ENCODE assay signal across 6 fruit fly cellular contexts in the genomic region with DNA sequence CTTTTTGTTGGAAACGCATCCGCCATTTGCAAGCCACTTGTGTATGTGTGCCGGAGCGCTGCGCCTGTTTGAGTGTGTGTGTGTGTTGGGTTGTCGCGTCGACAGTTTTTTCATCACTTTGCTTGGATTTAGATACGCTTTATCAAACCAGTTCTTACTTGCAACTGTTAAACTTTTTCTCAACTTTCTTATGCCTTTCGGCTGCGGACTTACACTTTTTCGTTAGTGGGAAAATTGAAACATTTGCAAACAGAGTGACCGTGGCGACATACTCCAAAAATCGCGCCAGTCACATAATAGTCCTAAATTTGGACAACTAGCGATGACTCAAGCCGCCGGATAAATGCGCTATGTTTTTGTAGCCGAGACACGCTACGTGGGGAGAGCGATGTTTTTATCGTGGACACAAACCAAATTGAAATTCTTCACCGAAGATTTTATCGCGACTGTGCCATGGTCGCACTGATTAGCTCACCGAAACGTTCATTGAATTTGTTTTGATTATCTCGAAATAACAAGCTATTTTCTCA.
A peak's percentile ranks its signal among the peaks of the same experiment; 100 is the strongest.
TF ChIP-seq lines count a peak whose summit lies in the region.

Gene alt, minus strand, starts transcription at position 272 of the 530 bp plus-strand sequence.
Gene CG7655, plus strand, starts transcription at position 426 of the 530 bp plus-strand sequence.

- TF ChIP-seq CTCF in S2 (optimal IDR thresholded peaks at IDR 0.05; lab: Kevin White, UChicago): peak; percentile 65 to 74
- peak; percentile 72 for TF ChIP-seq CTCF in whole organism, embryonic (GFP tag; optimal IDR thresholded peaks at IDR 0.05; lab: Kevin White, UChicago)

TF ChIP-seq in whole organism, adult, 20 proteins besides CTCF, POLR2A, EP300 and RAD21:
- peak; percentile 65 for TF ChIP-seq CG14711 (tag; optimal IDR thresholded peaks at IDR 0.05; lab: Kevin White, UChicago)
- peak; percentile 28 for TF ChIP-seq CG7101 (tag; optimal IDR thresholded peaks at IDR 0.05; lab: Kevin White, UChicago)
- peak; percentile 37 for TF ChIP-seq Crg-1 (GFP tag; optimal IDR thresholded peaks at IDR 0.05; lab: Kevin White, UChicago)
- TF ChIP-seq CG1620 (GFP tag; optimal IDR thresholded peaks at IDR 0.05; lab: Kevin White, UChicago): peak; percentile 10
- TF ChIP-seq CG11617 (GFP tag; optimal IDR thresholded peaks at IDR 0.05; lab: Kevin White, UChicago): peak; percentile 31
- no peak for TF ChIP-seq Hr96 (GFP tag; optimal IDR thresholded peaks at IDR 0.05; lab: Kevin White, UChicago)
- TF ChIP-seq CG33017 (tag; optimal IDR thresholded peaks at IDR 0.05; lab: Kevin White, UChicago): no peak
- peak; percentile 76 for TF ChIP-seq tj (GFP tag; optimal IDR thresholded peaks at IDR 0.05; lab: Kevin White, UChicago)
- TF ChIP-seq CG5204 (GFP tag; optimal IDR thresholded peaks at IDR 0.05; lab: Kevin White, UChicago): no peak
- peak; percentile 26 for TF ChIP-seq bab1 (GFP tag; optimal IDR thresholded peaks at IDR 0.05; lab: Kevin White, UChicago)
- TF ChIP-seq cic (GFP tag; optimal IDR thresholded peaks at IDR 0.05; lab: Kevin White, UChicago): peak; percentile 57
- TF ChIP-seq Clk (GFP tag; optimal IDR thresholded peaks at IDR 0.05; lab: Kevin White, UChicago): no peak

TF ChIP-seq in whole organism, embryonic, 481 proteins besides CTCF, POLR2A, EP300 and RAD21 (continues in another document):
- TF ChIP-seq CG3065 (GFP tag; optimal IDR thresholded peaks at IDR 0.05; lab: Kevin White, UChicago) (no peak), onecut (GFP tag; IDR thresholded peaks at IDR 0.05; lab: Robert Waterston, UW) (no peak), stc (GFP tag; IDR thresholded peaks at IDR 0.05; lab: Robert Waterston, UW) (no peak), CG31365 (tag; optimal IDR thresholded peaks at IDR 0.05; lab: Kevin White, UChicago) (no peak), Jarid2 (GFP tag; optimal IDR thresholded peaks at IDR 0.05; lab: Kevin White, UChicago) (no peak), CG18011 (GFP tag; optimal IDR thresholded peaks at IDR 0.05; lab: Kevin White, UChicago) (no peak), CG12942 (GFP tag; optimal IDR thresholded peaks at IDR 0.05; lab: Kevin White, UChicago) (no peak), CkIIα-i1 (GFP tag; IDR thresholded peaks at IDR 0.05; lab: Robert Waterston, UW) (no peak), CG18619 (GFP tag; optimal IDR thresholded peaks at IDR 0.05; lab: Kevin White, UChicago) (no peak), HLH4C (GFP tag; IDR thresholded peaks at IDR 0.05; lab: Robert Waterston, UW; ENCODE audit: partially characterized antibody) (no peak), Myb (GFP tag; optimal IDR thresholded peaks at IDR 0.05; lab: Kevin White, UChicago) (peak; percentile 88), CG9797 (GFP tag; optimal IDR thresholded peaks at IDR 0.05; lab: Kevin White, UChicago) (peak; percentile 100), zf30C (GFP tag; optimal IDR thresholded peaks at IDR 0.05; lab: Kevin White, UChicago) (no peak), CG17186 (GFP tag; optimal IDR thresholded peaks at IDR 0.05; lab: Kevin White, UChicago) (peak; percentile 67), Dp (GFP tag; optimal IDR thresholded peaks at IDR 0.05; lab: Kevin White, UChicago) (peak; percentile 69), CG4282 (GFP tag; optimal IDR thresholded peaks at IDR 0.05; lab: Kevin White, UChicago) (peak; percentile 25), ara (GFP tag; IDR thresholded peaks at IDR 0.05; lab: Robert Waterston, UW) (no peak), CG42726 (GFP tag; IDR thresholded peaks at IDR 0.05; lab: Robert Waterston, UW; ENCODE audit: partially characterized antibody) (no peak)

TF ChIP-seq in whole organism, prepupa, 60 proteins besides CTCF, POLR2A, EP300 and RAD21:
- TF ChIP-seq esn (GFP tag; optimal IDR thresholded peaks at IDR 0.05; lab: Kevin White, UChicago): peak; percentile 11
- no peak for TF ChIP-seq CG6792 (GFP tag; optimal IDR thresholded peaks at IDR 0.05; lab: Kevin White, UChicago)
- peak; percentile 18 for TF ChIP-seq Sox14 (GFP tag; optimal IDR thresholded peaks at IDR 0.05; lab: Kevin White, UChicago)
- TF ChIP-seq CG3919 (GFP tag; optimal IDR thresholded peaks at IDR 0.05; lab: Kevin White, UChicago): no peak
- TF ChIP-seq Eip78C (GFP tag; lab: Kevin White, UChicago): peak; percentile 61
- TF ChIP-seq CG6854 (GFP tag; optimal IDR thresholded peaks at IDR 0.05; lab: Kevin White, UChicago): peak; percentile 18
- no peak for TF ChIP-seq achi (GFP tag; optimal IDR thresholded peaks at IDR 0.05; lab: Kevin White, UChicago)
- peak; percentile 65 for TF ChIP-seq dsx (GFP tag; optimal IDR thresholded peaks at IDR 0.05; lab: Kevin White, UChicago; ENCODE audit: poor library complexity, severe bottlenecking)

TF ChIP-seq in whole organism, pupa, 21 proteins besides CTCF, POLR2A, EP300 and RAD21:
- TF ChIP-seq EcR (GFP tag; optimal IDR thresholded peaks at IDR 0.05; lab: Kevin White, UChicago) (peak; percentile 78), gl (tag; optimal IDR thresholded peaks at IDR 0.05; lab: Kevin White, UChicago) (peak; percentile 8), CG9948 (tag; optimal IDR thresholded peaks at IDR 0.05; lab: Kevin White, UChicago) (no peak), CG17806 (tag; optimal IDR thresholded peaks at IDR 0.05; lab: Kevin White, UChicago) (no peak), Ets98B (GFP tag; IDR thresholded peaks at IDR 0.05; lab: Robert Waterston, UW) (no peak), CG34367 (tag; optimal IDR thresholded peaks at IDR 0.05; lab: Kevin White, UChicago) (no peak), rn (GFP tag; IDR thresholded peaks at IDR 0.05; lab: Robert Waterston, UW) (no peak)

TF ChIP-seq in whole organism, wandering third instar larva, 38 proteins besides CTCF, POLR2A, EP300 and RAD21:
- TF ChIP-seq Hnf4 (GFP tag; optimal IDR thresholded peaks at IDR 0.05; lab: Kevin White, UChicago) (no peak), h (GFP tag; optimal IDR thresholded peaks at IDR 0.05; lab: Kevin White, UChicago) (peak; percentile 2), CG9705 (GFP tag; optimal IDR thresholded peaks at IDR 0.05; lab: Kevin White, UChicago) (no peak), N (GFP tag; optimal IDR thresholded peaks at IDR 0.05; lab: Kevin White, UChicago) (no peak), Rel (GFP tag; optimal IDR thresholded peaks at IDR 0.05; lab: Kevin White, UChicago) (no peak), Rel (tag; optimal IDR thresholded peaks at IDR 0.05; lab: Kevin White, UChicago) (peak; percentile 73), Dfd (GFP tag; optimal IDR thresholded peaks at IDR 0.05; lab: Kevin White, UChicago) (no peak), Hr83 (GFP tag; optimal IDR thresholded peaks at IDR 0.05; lab: Kevin White, UChicago; ENCODE audit: poor library complexity, severe bottlenecking) (no peak), lola (GFP tag; optimal IDR thresholded peaks at IDR 0.05; lab: Kevin White, UChicago) (no peak), fru (GFP tag; optimal IDR thresholded peaks at IDR 0.05; lab: Kevin White, UChicago) (no peak), jim (GFP tag; optimal IDR thresholded peaks at IDR 0.05; lab: Kevin White, UChicago) (no peak), OdsH (GFP tag; optimal IDR thresholded peaks at IDR 0.05; lab: Kevin White, UChicago) (no peak), sv (GFP tag; optimal IDR thresholded peaks at IDR 0.05; lab: Kevin White, UChicago) (no peak), CrebA (GFP tag; optimal IDR thresholded peaks at IDR 0.05; lab: Kevin White, UChicago; ENCODE audit: borderline replicate concordance) (no peak), ey (GFP tag; optimal IDR thresholded peaks at IDR 0.05; lab: Kevin White, UChicago) (no peak), Abd-B (GFP tag; optimal IDR thresholded peaks at IDR 0.05; lab: Kevin White, UChicago) (no peak), Jra (GFP tag; optimal IDR thresholded peaks at IDR 0.05; lab: Kevin White, UChicago) (no peak), brk (GFP tag; optimal IDR thresholded peaks at IDR 0.05; lab: Kevin White, UChicago) (no peak), pan (optimal IDR thresholded peaks at IDR 0.05; lab: Kevin White, UChicago) (no peak), usp (GFP tag; optimal IDR thresholded peaks at IDR 0.05; lab: Kevin White, UChicago) (no peak), rgr (GFP tag; optimal IDR thresholded peaks at IDR 0.05; lab: Kevin White, UChicago) (peak; percentile 16), Sp1 (GFP tag; optimal IDR thresholded peaks at IDR 0.05; lab: Kevin White, UChicago) (peak; percentile 55), foxo (GFP tag; optimal IDR thresholded peaks at IDR 0.05; lab: Kevin White, UChicago) (peak in 1 of 2 experiments; percentile 2), Vsx2 (GFP tag; optimal IDR thresholded peaks at IDR 0.05; lab: Kevin White, UChicago; ENCODE audit: partially characterized antibody) (no peak), woc (GFP tag; optimal IDR thresholded peaks at IDR 0.05; lab: Kevin White, UChicago) (no peak), Myc (optimal IDR thresholded peaks at IDR 0.05; lab: Kevin White, UChicago) (peak; percentile 79), GATAd (GFP tag; optimal IDR thresholded peaks at IDR 0.05; lab: Kevin White, UChicago) (no peak), br (GFP tag; optimal IDR thresholded peaks at IDR 0.05; lab: Kevin White, UChicago) (no peak), Dif (GFP tag; optimal IDR thresholded peaks at IDR 0.05; lab: Kevin White, UChicago; ENCODE audit: partially characterized antibody) (no peak), CG32264 (GFP tag; optimal IDR thresholded peaks at IDR 0.05; lab: Kevin White, UChicago) (no peak), dmrt93B (GFP tag; optimal IDR thresholded peaks at IDR 0.05; lab: Kevin White, UChicago) (no peak), dsf (GFP tag; optimal IDR thresholded peaks at IDR 0.05; lab: Kevin White, UChicago; ENCODE audit: borderline replicate concordance) (no peak), sage (GFP tag; optimal IDR thresholded peaks at IDR 0.05; lab: Kevin White, UChicago) (no peak), psq (GFP tag; optimal IDR thresholded peaks at IDR 0.05; lab: Kevin White, UChicago) (peak; percentile 10), HLH106 (tag; optimal IDR thresholded peaks at IDR 0.05; lab: Kevin White, UChicago) (no peak), dl (GFP tag; optimal IDR thresholded peaks at IDR 0.05; lab: Kevin White, UChicago; ENCODE audit: insufficient read depth in 1 of 2, partially characterized antibody in 2 of 2) (no peak), Hr78 (GFP tag; optimal IDR thresholded peaks at IDR 0.05; lab: Kevin White, UChicago) (no peak), tai (GFP tag; optimal IDR thresholded peaks at IDR 0.05; lab: Kevin White, UChicago) (no peak), Mio (GFP tag; optimal IDR thresholded peaks at IDR 0.05; lab: Kevin White, UChicago) (no peak)
